Fruit fly (Drosophila melanogaster): ENCODE results near the gene CG15564.

dm6 chr3R:31251130-31251770, 16.1 kb upstream of the CG15564 start:
- TF ChIP-seq CG7101 (tag; optimal IDR thresholded peaks at IDR 0.05) (no peak), Mnt (GFP tag; optimal IDR thresholded peaks at IDR 0.05) (no peak)

Measured in whole organism, adult.